Worm (Caenorhabditis elegans) whole organism, L4 larva: ENCODE results near the gene algn-13.

Experiments used
- F44E2.7 ChIP-seq: fragments of 200-800 bp; sonication (Bioruptor generic); IDR thresholded peaks from 2 replicates; pipeline ENCODE4 v2.1.2; 2022; ENCODE audit warnings: missing genetic modification characterization, missing compliant biosample characterization
- F49E8.2 ChIP-seq: sonication (generic microtip); optimal IDR thresholded peaks from 2 replicates; lab custom pipeline; 2016; ENCODE audit warnings: missing compliant biosample characterization, mild to moderate bottlenecking, missing genetic modification characterization, borderline replicate concordance
- Y48G9A.11 ChIP-seq: fragments of 200-800 bp; sonication (Bioruptor generic); IDR thresholded peaks from 2 replicates; pipeline ENCODE4 v1.3.6; 2022; ENCODE audit warnings: missing genetic modification reagents, missing genetic modification characterization, missing compliant biosample characterization
- aha-1 ChIP-seq: fragments of 150-350 bp; peaks from one replicate; lab custom pipeline; 2014; ENCODE audit warnings: missing biosample characterization, missing genetic modification characterization
- ceh-20 ChIP-seq: fragments of 200-800 bp; sonication (Bioruptor generic); IDR thresholded peaks from 2 replicates; pipeline ENCODE4 v1.3.6; 2022; ENCODE audit warnings: missing genetic modification reagents, missing genetic modification characterization, missing compliant biosample characterization
- cey-2 ChIP-seq: sonication (generic microtip); optimal IDR thresholded peaks from 3 replicates; lab custom pipeline; 2017; ENCODE audit warnings: missing genetic modification characterization, mild to moderate bottlenecking, missing compliant biosample characterization, antibody characterized with exemption, borderline replicate concordance; ENCODE audit not compliant: insufficient read depth
- ctbp-1 ChIP-seq: fragments of 200-800 bp; sonication (Bioruptor generic); IDR thresholded peaks from 2 replicates; pipeline ENCODE4 v1.3.6; 2022; ENCODE audit warnings: missing genetic modification reagents, missing genetic modification characterization, missing compliant biosample characterization
- daf-12 ChIP-seq: fragments of 150-350 bp; optimal IDR thresholded peaks from 2 replicates; lab custom pipeline; 2014; ENCODE audit warnings: missing biosample characterization, missing genetic modification reagents, missing genetic modification characterization
- daf-16 ChIP-seq, 3 experiments: sonication (generic microtip); optimal IDR thresholded peaks; 2 replicates each; lab custom pipeline; 2016 to 2017; ENCODE audit warnings: missing genetic modification characterization in 3 of 3, missing genetic modification reagents in 3 of 3, mild to moderate bottlenecking in 2 of 3, missing compliant biosample characterization in 2 of 3, missing biosample characterization in 1 of 3, moderate library complexity in 1 of 3
- daf-19 ChIP-seq: fragments of 200-800 bp; sonication (Bioruptor generic); conservative IDR thresholded peaks from 2 replicates; pipeline ENCODE4 v1.3.6; 2022; ENCODE audit warnings: missing genetic modification characterization, missing compliant biosample characterization
- dpl-1 ChIP-seq: fragments of 150-350 bp; optimal IDR thresholded peaks from 2 replicates; lab custom pipeline; 2014; ENCODE audit warnings: missing biosample characterization, missing genetic modification reagents, missing genetic modification characterization
- dve-1 ChIP-seq: sonication (generic microtip); optimal IDR thresholded peaks from 2 replicates; lab custom pipeline; 2017; ENCODE audit warnings: antibody characterized with exemption, mild to moderate bottlenecking, missing genetic modification characterization, missing compliant biosample characterization; ENCODE audit not compliant: insufficient read depth
- fkh-10 ChIP-seq: fragments of 150-350 bp; optimal IDR thresholded peaks from 2 replicates; lab custom pipeline; 2014; ENCODE audit warnings: missing biosample characterization, missing genetic modification reagents, missing genetic modification characterization
- gei-8 ChIP-seq: fragments of 200-800 bp; sonication (Bioruptor generic); optimal IDR thresholded peaks from 2 replicates; lab custom pipeline; 2018; ENCODE audit warnings: mild to moderate bottlenecking, missing genetic modification characterization, missing compliant biosample characterization
- hif-1 ChIP-seq, 2 experiments: sonication (generic microtip); optimal IDR thresholded peaks; 2 replicates each; lab custom pipeline; 2016 to 2017; ENCODE audit warnings: missing compliant biosample characterization in 2 of 2, missing genetic modification characterization in 2 of 2, missing genetic modification reagents in 2 of 2, missing genotype in 2 of 2, mild to moderate bottlenecking in 1 of 2
- hlh-11 ChIP-seq: fragments of 200-800 bp; sonication (Bioruptor generic); optimal IDR thresholded peaks from 2 replicates; lab custom pipeline; 2018; ENCODE audit warnings: mild to moderate bottlenecking, missing genetic modification characterization, missing compliant biosample characterization
- hlh-30 ChIP-seq: sonication (generic microtip); optimal IDR thresholded peaks from 2 replicates; lab custom pipeline; 2017; ENCODE audit warnings: antibody characterized with exemption, mild to moderate bottlenecking, missing genetic modification characterization, missing compliant biosample characterization; ENCODE audit not compliant: insufficient read depth
- hmg-1.1 ChIP-seq: fragments of 200-800 bp; sonication (Bioruptor generic); IDR thresholded peaks from 2 replicates; pipeline ENCODE4 v1.3.6; 2022; ENCODE audit warnings: missing genetic modification reagents, missing genetic modification characterization, missing compliant biosample characterization
- lin-15B ChIP-seq: fragments of 150-350 bp; sonication (generic microtip); optimal IDR thresholded peaks from 3 replicates; lab custom pipeline; 2014; ENCODE audit warnings: missing biosample characterization, missing genetic modification characterization
- lin-38 ChIP-seq: fragments of 200-800 bp; sonication (Bioruptor generic); IDR thresholded peaks from 2 replicates; pipeline ENCODE4 v1.3.6; 2022; ENCODE audit warnings: missing genetic modification reagents, missing genetic modification characterization, missing compliant biosample characterization
- lsy-2 ChIP-seq, 2 experiments: fragments of 150-350 bp in 1 of 2; sonication (generic microtip) in 1 of 2; optimal IDR thresholded peaks; 2 replicates each; lab custom pipeline; 2014 to 2017; ENCODE audit warnings: missing biosample characterization in 2 of 2, missing genetic modification characterization in 2 of 2
- mep-1 ChIP-seq: fragments of 150-350 bp; sonication (generic microtip); optimal IDR thresholded peaks from 3 replicates; lab custom pipeline; 2014; ENCODE audit warnings: missing biosample characterization, missing genetic modification characterization
- mes-2 ChIP-seq: sonication (generic microtip); optimal IDR thresholded peaks from 2 replicates; lab custom pipeline; 2016; ENCODE audit warnings: missing genotype, mild to moderate bottlenecking, missing genetic modification characterization, missing compliant biosample characterization; ENCODE audit not compliant: poor library complexity, severe bottlenecking
- nhr-11 ChIP-seq: fragments of 150-350 bp; optimal IDR thresholded peaks from 2 replicates; lab custom pipeline; 2014; ENCODE audit warnings: missing biosample characterization, missing genetic modification characterization
- rbr-2 ChIP-seq: sonication (generic microtip); optimal IDR thresholded peaks from 2 replicates; lab custom pipeline; 2016; ENCODE audit warnings: missing genotype, missing genetic modification characterization, missing compliant biosample characterization
- snpc-1.2 ChIP-seq: fragments of 200-800 bp; sonication (Bioruptor generic); IDR thresholded peaks from 2 replicates; pipeline ENCODE4 v1.3.6; 2022; ENCODE audit warnings: missing genetic modification reagents, missing genetic modification characterization, missing compliant biosample characterization
- tra-1 ChIP-seq: fragments of 200-800 bp; sonication (Bioruptor generic); IDR thresholded peaks from 2 replicates; pipeline ENCODE4 v1.3.6; 2022; ENCODE audit warnings: missing genetic modification reagents, missing genetic modification characterization, missing compliant biosample characterization
- unc-62 ChIP-seq, 3 experiments: fragments of 150-350 bp in 1 of 3; sonication (generic microtip); optimal IDR thresholded peaks in 2 of 3; peaks in 1 of 3; 1 replicate in 1 of 3; 2 replicates in 2 of 3; lab custom pipeline; 2014 to 2017; ENCODE audit warnings: missing biosample characterization in 3 of 3, missing genetic modification characterization in 3 of 3, missing genetic modification reagents in 3 of 3, missing genotype in 1 of 3

Gene algn-13

ce11 chrV:14008353-14008859 is 46.6 kb upstream of the algn-13 start (continued):
- TF ChIP-seq F49E8.2 (tag; lab: Kevin White, UChicago) (peak; percentile 14), mes-2 (tag; lab: Kevin White, UChicago) (peak; percentile 58), F44E2.7 (GFP tag; lab: Robert Waterston, UW) (no peak), cey-2 (tag; lab: Kevin White, UChicago) (no peak)

ce11 chrV:14006819-14007218 is 45.0 kb upstream of the algn-13 start:
- TF ChIP-seq dpl-1 (GFP tag; lab: Kevin White, UChicago) (no peak), mep-1 (tag; lab: Kevin White, UChicago) (peak; percentile 16), rbr-2 (tag; lab: Kevin White, UChicago) (peak; percentile 51), lsy-2 (tag; optimal IDR thresholded peaks at IDR 0.05; lab: Kevin White, UChicago) (peak in 1 of 2 experiments; percentile 47), dve-1 (tag; lab: Kevin White, UChicago) (no peak), lin-15B (no peak), ctbp-1 (GFP tag; lab: Robert Waterston, UW) (0 out of 2 replicates have a peak, but pooled peaks have one; percentile 40), daf-19 (GFP tag; lab: Robert Waterston, UW) (peak; percentile 71; the same call in 1 of the 2 replicates), hmg-1.1 (GFP tag; lab: Robert Waterston, UW) (peak; percentile 56), nhr-11 (tag; lab: Kevin White, UChicago) (no peak)

DNA sequence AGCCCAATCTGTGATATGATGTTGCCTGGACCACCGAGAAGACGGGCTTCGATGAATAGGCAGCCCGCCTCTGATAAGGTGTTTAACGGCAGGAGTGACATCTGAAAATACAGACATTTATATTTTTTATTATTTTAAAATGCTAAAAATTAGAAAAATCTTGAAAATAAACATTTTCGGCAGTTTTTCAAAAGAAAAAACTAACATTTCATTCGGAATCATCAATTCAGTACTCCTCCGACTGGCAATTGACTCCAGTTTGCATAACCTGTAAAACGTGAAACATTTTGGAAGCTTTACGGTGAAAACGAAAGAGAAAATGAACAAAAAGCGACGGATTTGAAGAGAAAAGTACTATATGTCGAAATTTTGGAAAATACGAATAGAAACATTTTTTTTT is 44.0 kb upstream of the algn-13 start, which contains the start of gene ric-7:
Gene ric-7, minus strand, starts transcription at position 101 of the 400 bp plus-strand sequence.
- no peak for TF ChIP-seq lin-38 (GFP tag; lab: Robert Waterston, UW)
- peak; percentile 88 for TF ChIP-seq aha-1

- TF ChIP-seq daf-12 (no peak), hlh-30 (peak; percentile 64), fkh-10 (GFP tag; lab: Kevin White, UChicago) (peak; percentile 28), snpc-1.2 (GFP tag; lab: Robert Waterston, UW) (no peak), lsy-2 (tag; optimal IDR thresholded peaks at IDR 0.05; lab: Kevin White, UChicago) (peak in 1 of 2 experiments; percentile 37)
These were observed 42.6 kb upstream of the algn-13 start for ce11 chrV:14004342-14004741.

DNA sequence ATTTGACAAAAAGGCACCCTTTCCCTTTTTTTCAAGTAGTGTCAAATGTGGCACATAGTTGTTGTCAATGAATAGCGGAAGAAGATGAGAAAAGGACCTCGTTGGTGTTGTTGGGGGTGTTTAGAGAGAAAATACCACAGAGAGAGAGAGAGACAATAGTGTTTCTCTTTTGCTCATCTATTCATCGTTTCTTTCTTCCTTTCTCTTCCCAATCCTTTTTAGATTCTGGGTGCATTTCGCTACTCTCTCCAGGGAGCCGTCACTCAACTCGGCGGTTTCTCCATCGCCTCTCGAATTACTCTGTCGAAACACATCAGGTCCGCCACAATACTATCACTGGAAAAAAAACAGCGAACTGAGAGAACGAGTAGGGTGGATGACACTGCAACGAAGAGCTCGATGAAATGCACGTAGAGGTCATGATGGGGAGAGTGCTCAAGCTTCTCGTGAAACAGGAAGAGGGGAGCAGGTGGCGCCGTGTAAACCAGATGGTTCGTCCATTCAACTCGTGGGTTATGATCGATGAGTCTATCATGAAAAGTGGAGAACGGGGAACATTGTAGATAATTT is 41.9 kb upstream of the algn-13 start:
- peak in 1 of 2 experiments; percentile 41 for TF ChIP-seq daf-16 (GFP tag; optimal IDR thresholded peaks at IDR 0.05; lab: Kevin White, UChicago)
- no peak for TF ChIP-seq daf-16 (tag; optimal IDR thresholded peaks at IDR 0.05; lab: Kevin White, UChicago)
- TF ChIP-seq hif-1 (tag; optimal IDR thresholded peaks at IDR 0.05; lab: Kevin White, UChicago), result peak in 1 of 2 experiments; percentile 89
- TF ChIP-seq aha-1, result peak; percentile 49
- peak; percentile 14; the same call in 1 of the 2 replicates for TF ChIP-seq tra-1 (GFP tag; lab: Robert Waterston, UW)
- peak; percentile 30 for TF ChIP-seq hlh-30
- peak; percentile 35; the same call in 1 of the 2 replicates for TF ChIP-seq ceh-20 (GFP tag; lab: Robert Waterston, UW)
- TF ChIP-seq hlh-11 (tag; lab: Kevin White, UChicago), result peak; percentile 40
- TF ChIP-seq lsy-2 (tag; optimal IDR thresholded peaks at IDR 0.05; lab: Kevin White, UChicago), result peak in 1 of 2 experiments; percentile 2
- TF ChIP-seq unc-62 (GFP tag; optimal IDR thresholded peaks at IDR 0.05 in 1 of 2; lab: Kevin White, UChicago), result peak in 1 of 2 experiments; percentile 72
- no peak for TF ChIP-seq unc-62 (tag; optimal IDR thresholded peaks at IDR 0.05; lab: Kevin White, UChicago)
- TF ChIP-seq Y48G9A.11, result no peak
- TF ChIP-seq mep-1 (tag; lab: Kevin White, UChicago), result peak; percentile 51
- TF ChIP-seq rbr-2 (tag; lab: Kevin White, UChicago), result peak; percentile 18
- no peak for TF ChIP-seq mes-2 (tag; lab: Kevin White, UChicago)
- TF ChIP-seq daf-19 (GFP tag; lab: Robert Waterston, UW), result no peak
- TF ChIP-seq gei-8 (GFP tag; lab: Kevin White, UChicago), result no peak
